Worm (Caenorhabditis elegans): ENCODE data around the gene F10E7.9.
A peak's percentile ranks its signal among the peaks of the same experiment; 100 is the strongest.

Gene F10E7.9

DNA sequence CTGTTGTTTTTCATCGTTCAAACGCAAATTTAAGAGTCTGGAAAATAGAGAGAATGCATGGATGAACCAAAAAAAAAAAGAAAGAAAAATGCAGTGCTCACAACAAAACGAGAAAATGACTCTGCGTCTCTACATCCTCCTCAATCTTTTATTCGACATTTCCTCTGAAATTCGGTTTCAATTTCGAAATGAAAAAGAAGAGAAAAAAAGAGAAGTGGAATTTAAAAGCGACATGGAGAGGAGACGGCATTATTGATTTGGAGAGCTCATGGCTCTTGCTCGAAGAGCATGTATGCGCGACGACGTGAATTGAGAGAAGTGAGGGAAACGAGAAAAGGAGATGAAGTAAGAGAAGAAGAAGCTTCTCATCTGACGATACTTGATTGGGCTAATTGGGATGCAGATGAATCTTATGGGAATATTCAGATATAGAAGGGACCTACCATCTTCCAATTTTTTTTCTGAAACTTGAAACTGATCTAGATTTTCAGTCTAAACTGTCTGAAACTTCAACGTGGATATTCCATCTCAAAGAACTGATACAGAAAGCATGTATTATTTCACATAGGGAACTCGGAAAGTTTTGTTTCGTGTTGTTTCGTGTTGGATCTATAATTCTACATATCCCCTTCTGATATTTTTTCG lies 1.3 kb upstream of the F10E7.9 start:
- TF ChIP-seq C34F6.9 (tag; optimal IDR thresholded peaks at IDR 0.05): peak; percentile 58
- TF ChIP-seq ZK546.5 (tag; optimal IDR thresholded peaks at IDR 0.05): no peak
- TF ChIP-seq sem-4 (tag; optimal IDR thresholded peaks at IDR 0.05): peak; percentile 16
- peak; percentile 45 for TF ChIP-seq unc-55 (GFP tag; optimal IDR thresholded peaks at IDR 0.05)
- TF ChIP-seq zag-1 (tag; optimal IDR thresholded peaks at IDR 0.05): peak; percentile 21
- TF ChIP-seq lsy-2 (tag; optimal IDR thresholded peaks at IDR 0.05): peak in 1 of 2 experiments; percentile 35
- no peak for TF ChIP-seq dmd-4 (tag; optimal IDR thresholded peaks at IDR 0.05)
- peak; percentile 28 for TF ChIP-seq nhr-129 (tag; optimal IDR thresholded peaks at IDR 0.05)
- TF ChIP-seq nhr-25 (tag; optimal IDR thresholded peaks at IDR 0.05): no peak
- no peak for TF ChIP-seq ama-1 (optimal IDR thresholded peaks at IDR 0.05)
- no peak for TF ChIP-seq R02D3.7 (tag; optimal IDR thresholded peaks at IDR 0.05)

DNA sequence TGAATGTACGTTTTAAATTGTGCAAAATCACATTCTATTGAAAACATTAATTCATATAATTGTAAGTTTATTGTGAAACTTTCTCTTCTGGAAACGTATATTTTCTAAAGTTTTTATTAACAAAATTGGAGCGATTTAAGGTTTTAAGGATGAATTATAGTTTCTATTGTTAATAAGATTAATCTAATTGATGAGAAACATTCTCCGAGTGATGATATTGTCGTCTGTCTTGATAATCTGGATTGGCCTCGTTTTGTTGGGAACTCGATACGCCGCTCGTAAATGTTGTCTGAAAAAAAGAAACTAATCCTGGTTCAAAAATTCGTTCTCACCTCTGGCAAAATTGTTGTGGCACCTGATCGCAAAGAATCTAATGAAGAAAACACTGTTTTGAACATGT lies 3.5 kb downstream of the F10E7.9 start:
- no peak for TF ChIP-seq Y55F3AM.14 (GFP tag; optimal IDR thresholded peaks at IDR 0.05)
- TF ChIP-seq nhr-10 (tag; optimal IDR thresholded peaks at IDR 0.05): no peak
- TF ChIP-seq unc-55 (GFP tag; optimal IDR thresholded peaks at IDR 0.05): no peak
- TF ChIP-seq C34F6.9 (tag; optimal IDR thresholded peaks at IDR 0.05): no peak
- TF ChIP-seq ama-1 (optimal IDR thresholded peaks at IDR 0.05): no peak
- TF ChIP-seq lin-11 (tag; optimal IDR thresholded peaks at IDR 0.05): no peak
- no peak for TF ChIP-seq elt-1 (tag; optimal IDR thresholded peaks at IDR 0.05)
- TF ChIP-seq dmd-4 (tag; optimal IDR thresholded peaks at IDR 0.05): no peak
- TF ChIP-seq sma-9 (GFP tag; optimal IDR thresholded peaks at IDR 0.05): no peak
- TF ChIP-seq sma-9 (tag; optimal IDR thresholded peaks at IDR 0.05): no peak
- TF ChIP-seq snpc-4 (tag; optimal IDR thresholded peaks at IDR 0.05): no peak

DNA sequence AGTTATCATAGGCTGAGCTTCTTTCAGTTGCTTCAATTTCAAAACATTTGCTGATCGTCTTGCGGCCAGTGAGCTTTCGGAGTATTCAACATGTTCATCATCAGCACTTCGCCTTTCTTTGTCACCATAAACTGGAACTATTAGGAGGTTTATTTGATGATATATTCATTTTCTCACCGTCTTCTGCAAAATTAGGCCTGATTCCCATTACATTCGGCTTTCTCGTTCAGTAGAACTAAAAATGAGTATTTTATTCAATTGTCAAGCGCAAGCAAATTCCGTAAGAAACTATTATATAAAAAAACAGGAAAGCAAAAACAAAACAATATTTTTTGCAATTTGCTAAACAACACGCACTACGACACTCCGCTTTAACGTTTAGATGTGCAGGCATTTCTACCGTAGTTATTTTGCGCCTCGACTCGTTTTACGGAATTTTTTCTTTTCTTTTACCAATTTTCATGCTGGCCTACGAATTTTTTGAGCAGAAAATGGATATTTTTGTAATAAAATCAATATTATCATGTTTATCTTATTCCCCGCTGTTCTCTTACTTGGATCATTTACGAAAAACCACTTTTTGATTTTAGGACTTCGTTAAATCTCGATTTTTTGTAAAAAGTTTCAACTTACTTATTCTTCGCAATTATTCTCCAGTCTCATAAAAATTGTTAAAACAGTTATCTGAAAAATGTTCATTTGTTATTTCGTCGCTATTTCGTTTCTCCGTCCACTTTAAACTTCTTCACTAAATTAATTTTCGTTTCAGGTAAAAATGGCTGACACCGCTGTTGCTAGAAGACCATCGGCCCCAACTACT lies 4.9 kb downstream of the F10E7.9 start, which contains the start of the genes farl-11 and rpl-33:
Gene farl-11 (minus strand): TSS at position 242 of the 820 bp plus-strand sequence.
Gene rpl-33 (plus strand): TSS at position 770 of the 820 bp plus-strand sequence.
- TF ChIP-seq mdl-1 (tag; optimal IDR thresholded peaks at IDR 0.05): no peak
- peak; percentile 11 for TF ChIP-seq mab-5 (tag; optimal IDR thresholded peaks at IDR 0.05)
- TF ChIP-seq skn-1 (tag; optimal IDR thresholded peaks at IDR 0.05): no peak
- no peak for TF ChIP-seq nhr-10 (tag; optimal IDR thresholded peaks at IDR 0.05)
- TF ChIP-seq dmd-4 (tag; optimal IDR thresholded peaks at IDR 0.05): no peak
- peak; percentile 94 for TF ChIP-seq nhr-129 (tag; optimal IDR thresholded peaks at IDR 0.05)
- TF ChIP-seq crh-2 (tag; optimal IDR thresholded peaks at IDR 0.05): peak; percentile 85
- TF ChIP-seq ztf-4 (tag; optimal IDR thresholded peaks at IDR 0.05): peak; percentile 83
- TF ChIP-seq lsy-2 (tag; optimal IDR thresholded peaks at IDR 0.05): peak; percentile 94 to 99
- TF ChIP-seq nhr-6 (tag; optimal IDR thresholded peaks at IDR 0.05): peak; percentile 48
- peak; percentile 73 for TF ChIP-seq ama-1 (optimal IDR thresholded peaks at IDR 0.05)
- peak; percentile 21 for TF ChIP-seq egl-27 (tag; optimal IDR thresholded peaks at IDR 0.05)
- TF ChIP-seq aly-2 (tag; optimal IDR thresholded peaks at IDR 0.05): no peak
- TF ChIP-seq nhr-21 (tag; optimal IDR thresholded peaks at IDR 0.05): peak; percentile 70
- TF ChIP-seq ztf-1 (GFP tag; conservative IDR thresholded peaks at IDR 0.05): no peak
- no peak for TF ChIP-seq ceh-16 (tag; optimal IDR thresholded peaks at IDR 0.05)
- TF ChIP-seq nhr-12 (tag; optimal IDR thresholded peaks at IDR 0.05): no peak
- peak; percentile 98 for TF ChIP-seq unc-55 (GFP tag; optimal IDR thresholded peaks at IDR 0.05)
- peak; percentile 39 for TF ChIP-seq F13H6.1 (tag; optimal IDR thresholded peaks at IDR 0.05)
- TF ChIP-seq sma-9 (GFP tag; optimal IDR thresholded peaks at IDR 0.05): peak; percentile 77
- TF ChIP-seq sma-9 (tag; optimal IDR thresholded peaks at IDR 0.05): no peak
- TF ChIP-seq lin-11 (tag; optimal IDR thresholded peaks at IDR 0.05): peak; percentile 59
- TF ChIP-seq ceh-82 (tag; optimal IDR thresholded peaks at IDR 0.05): no peak
- TF ChIP-seq ztf-11 (tag; optimal IDR thresholded peaks at IDR 0.05): no peak
- TF ChIP-seq lin-13 (GFP tag; optimal IDR thresholded peaks at IDR 0.05): peak; percentile 76
- TF ChIP-seq blmp-1 (tag; optimal IDR thresholded peaks at IDR 0.05; ENCODE audit: insufficient read depth): no peak
- no peak for TF ChIP-seq unc-62 (GFP tag; optimal IDR thresholded peaks at IDR 0.05)
- TF ChIP-seq sma-3 (GFP tag; optimal IDR thresholded peaks at IDR 0.05): peak; percentile 75
- no peak for TF ChIP-seq unc-39 (tag; optimal IDR thresholded peaks at IDR 0.05)
- TF ChIP-seq peb-1 (tag; optimal IDR thresholded peaks at IDR 0.05): no peak
- no peak for TF ChIP-seq elt-1 (tag; optimal IDR thresholded peaks at IDR 0.05)
- TF ChIP-seq nhr-25 (tag; optimal IDR thresholded peaks at IDR 0.05): peak; percentile 69
- no peak for TF ChIP-seq mbf-1 (tag; optimal IDR thresholded peaks at IDR 0.05)
- peak; percentile 51 for TF ChIP-seq snpc-4 (tag; optimal IDR thresholded peaks at IDR 0.05)
- no peak for TF ChIP-seq lin-39 (tag; optimal IDR thresholded peaks at IDR 0.05)
- no peak for TF ChIP-seq R02D3.7 (tag; optimal IDR thresholded peaks at IDR 0.05)
- TF ChIP-seq alr-1 (tag; optimal IDR thresholded peaks at IDR 0.05): no peak
- TF ChIP-seq elt-3 (tag; optimal IDR thresholded peaks at IDR 0.05): no peak
- TF ChIP-seq ZK546.5 (tag; optimal IDR thresholded peaks at IDR 0.05): peak; percentile 95
- TF ChIP-seq C34F6.9 (tag; optimal IDR thresholded peaks at IDR 0.05): peak; percentile 98
- peak; percentile 2 for TF ChIP-seq nhr-237 (tag; optimal IDR thresholded peaks at IDR 0.05)
- TF ChIP-seq gmeb-1 (tag; optimal IDR thresholded peaks at IDR 0.05): peak; percentile 82
- no peak for TF ChIP-seq nhr-11 (tag; optimal IDR thresholded peaks at IDR 0.05)

Data from whole organism, L2 larva.